Worm (Caenorhabditis elegans) whole organism, mixed stage, embryonic: Measurements from ENCODE around the gene C01B10.11.

ENCODE experiments used
- ceh-43 ChIP-seq: fragments of 200-800 bp; sonication (Bioruptor generic); optimal IDR thresholded peaks from 2 replicates; lab custom pipeline; 2018; ENCODE audit warnings: mild to moderate bottlenecking, missing genetic modification characterization, moderate library complexity, missing compliant biosample characterization
- lsy-2 ChIP-seq: fragments of 150-350 bp; optimal IDR thresholded peaks from 2 replicates; lab custom pipeline; 2014; ENCODE audit warnings: missing biosample characterization, missing genetic modification characterization
- nhr-237 ChIP-seq: fragments of 150-350 bp; optimal IDR thresholded peaks from 2 replicates; lab custom pipeline; 2014; ENCODE audit warnings: missing biosample characterization, missing genetic modification characterization
- nhr-28 ChIP-seq: fragments of 150-350 bp; optimal IDR thresholded peaks from 2 replicates; lab custom pipeline; 2014; ENCODE audit warnings: missing biosample characterization, missing genetic modification characterization
- sptf-1 ChIP-seq: sonication (generic microtip); optimal IDR thresholded peaks from 2 replicates; lab custom pipeline; 2017; ENCODE audit warnings: mild to moderate bottlenecking, missing genetic modification characterization, moderate library complexity, missing compliant biosample characterization
- unc-39 ChIP-seq: fragments of 150-350 bp; optimal IDR thresholded peaks from 2 replicates; lab custom pipeline; 2014; ENCODE audit warnings: missing biosample characterization, missing genetic modification characterization
- unc-62 ChIP-seq: fragments of 150-350 bp; optimal IDR thresholded peaks from 2 replicates; lab custom pipeline; 2014; ENCODE audit warnings: missing biosample characterization, missing genetic modification reagents, missing genetic modification characterization
- zip-8 ChIP-seq: fragments of 150-350 bp; optimal IDR thresholded peaks from 2 replicates; lab custom pipeline; 2014; ENCODE audit warnings: missing biosample characterization, missing genetic modification characterization
- ztf-11 ChIP-seq: fragments of 150-350 bp; optimal IDR thresholded peaks from 2 replicates; lab custom pipeline; 2014; ENCODE audit warnings: missing biosample characterization, missing genetic modification characterization

DNA sequence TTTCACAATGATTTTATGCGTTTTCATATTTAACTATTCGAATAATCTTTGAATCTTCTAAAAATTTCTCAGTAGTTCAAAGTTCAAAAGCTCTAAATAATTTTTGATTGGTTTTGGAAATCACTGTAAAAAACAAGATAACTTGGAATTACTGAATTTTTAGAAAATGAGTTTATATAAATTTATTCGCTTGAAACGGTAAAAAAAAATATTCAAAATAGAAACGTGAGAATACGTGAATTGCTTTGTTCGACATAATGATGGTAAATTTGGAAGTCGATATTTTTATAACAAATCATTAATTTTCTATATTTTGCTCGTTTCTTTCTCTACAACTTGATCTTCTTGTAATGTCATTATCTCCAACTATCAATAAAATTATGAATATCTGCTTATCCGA lies 34.4 kb upstream of the C01B10.11 start, which contains the start of gene C01B10.44:
- TF ChIP-seq unc-39 (no peak), ztf-11 (no peak), unc-62 (GFP tag; lab: Kevin White, UChicago) (no peak), nhr-28 (tag; lab: Kevin White, UChicago) (no peak), ceh-43 (GFP tag; lab: Kevin White, UChicago) (no peak), lsy-2 (tag; lab: Kevin White, UChicago) (no peak), zip-8 (tag; lab: Kevin White, UChicago) (no peak), sptf-1 (no peak), nhr-237 (tag; lab: Kevin White, UChicago) (no peak)
